Fruit fly (Drosophila melanogaster) whole organism, adult: ENCODE data around the gene CG17544.

ENCODE experiments used
- CG33017 ChIP-seq: fragments of 200-800 bp; sonication (Bioruptor generic); optimal IDR thresholded peaks from 2 replicates; lab custom pipeline; 2018; ENCODE audit warnings: missing biosample characterization, mild to moderate bottlenecking, missing genetic modification characterization, moderate library complexity
- CG7101 ChIP-seq: fragments of 200-800 bp; sonication (Bioruptor generic); optimal IDR thresholded peaks from 2 replicates; lab custom pipeline; 2018; ENCODE audit warnings: missing biosample characterization, mild to moderate bottlenecking, missing genetic modification characterization, moderate library complexity
- Clk ChIP-seq: fragments of 200-800 bp; sonication (Bioruptor generic); optimal IDR thresholded peaks from 2 replicates; lab custom pipeline; 2017; ENCODE audit warnings: missing biosample characterization, missing genetic modification characterization
- Hr96 ChIP-seq: fragments of 200-800 bp; sonication (Bioruptor generic); optimal IDR thresholded peaks from 2 replicates; lab custom pipeline; 2016; ENCODE audit warnings: missing biosample characterization, missing genetic modification characterization
- Mnt ChIP-seq: fragments of 200-800 bp; sonication (Bioruptor generic); optimal IDR thresholded peaks from 2 replicates; lab custom pipeline; 2016; ENCODE audit warnings: missing biosample characterization, mild to moderate bottlenecking, missing genetic modification characterization
- cic ChIP-seq: fragments of 200-800 bp; sonication (Bioruptor generic); optimal IDR thresholded peaks from 2 replicates; lab custom pipeline; 2017; ENCODE audit warnings: missing biosample characterization, mild to moderate bottlenecking, missing genetic modification characterization, moderate library complexity
- kay ChIP-seq: fragments of 200-800 bp; sonication (Bioruptor generic); peaks from one replicate; lab custom pipeline; 2016; ENCODE audit warnings: missing biosample characterization, missing genetic modification characterization, borderline replicate concordance
- pad ChIP-seq: fragments of 200-800 bp; sonication (Bioruptor generic); optimal IDR thresholded peaks from 3 replicates; lab custom pipeline; 2017; ENCODE audit warnings: missing biosample characterization, missing genetic modification characterization, mild to moderate bottlenecking, moderate library complexity, missing genetic modification reagents
- tj ChIP-seq: fragments of 200-800 bp; sonication (Bioruptor generic); optimal IDR thresholded peaks from 3 replicates; lab custom pipeline; 2017; ENCODE audit warnings: missing biosample characterization, mild to moderate bottlenecking, missing genetic modification characterization, moderate library complexity

dm6 chr2L:19405685-19406357 is 7.5 kb upstream of the CG17544 start:
- TF ChIP-seq CG33017 (tag; lab: Kevin White, UChicago) = no peak
- TF ChIP-seq kay (GFP tag; lab: Kevin White, UChicago) = no peak
- TF ChIP-seq Clk = no peak
- no peak for TF ChIP-seq CG7101
- no peak for TF ChIP-seq cic
- TF ChIP-seq pad (GFP tag; lab: Kevin White, UChicago) = no peak
- TF ChIP-seq tj (GFP tag; lab: Kevin White, UChicago) = no peak
- TF ChIP-seq Hr96 (GFP tag; lab: Kevin White, UChicago) = no peak
- TF ChIP-seq Mnt = no peak
